Worm (Caenorhabditis elegans): ENCODE results near the gene pqn-25.

ce11 chrIII:5487087-5487603, 25.3 kb downstream of the pqn-25 start, which contains the start of gene osg-1:
- TF ChIP-seq ama-1 (optimal IDR thresholded peaks at IDR 0.05) (no peak), tbx-37 (GFP tag; conservative IDR thresholded peaks at IDR 0.05) (no peak), hmg-4 (GFP tag; optimal IDR thresholded peaks at IDR 0.05) (no peak), flt-1 (GFP tag; IDR thresholded peaks at IDR 0.05) (no peak), scrt-1 (GFP tag; IDR thresholded peaks at IDR 0.05) (no peak), ceh-36 (tag; optimal IDR thresholded peaks at IDR 0.05) (no peak), hnd-1 (tag; optimal IDR thresholded peaks at IDR 0.05) (no peak), pes-1 (GFP tag; IDR thresholded peaks at IDR 0.05) (no peak)
